Worm (Caenorhabditis elegans): ENCODE measurements around the gene ipla-3.

- TF ChIP-seq nhr-77 (tag; optimal IDR thresholded peaks at IDR 0.05) (no peak), lin-13 (GFP tag; optimal IDR thresholded peaks at IDR 0.05) (peak; percentile 37), nhr-76 (tag; optimal IDR thresholded peaks at IDR 0.05) (no peak), xbp-1 (tag; optimal IDR thresholded peaks at IDR 0.05) (peak; percentile 20), nhr-237 (tag; optimal IDR thresholded peaks at IDR 0.05) (no peak), fos-1 (tag; optimal IDR thresholded peaks at IDR 0.05) (no peak)
Measured at ce11 chrV:20711733-20712132, 17.3 kb downstream of the ipla-3 start.
